Worm (Caenorhabditis elegans): ENCODE results near the gene pck-1.

Gene pck-1

ce11 chrIII:84372-84771, 18.3 kb upstream of the pck-1 start:
- TF ChIP-seq flt-1 (GFP tag; IDR thresholded peaks at IDR 0.05): no peak
- TF ChIP-seq tab-1 (GFP tag; IDR thresholded peaks at IDR 0.05): no peak

- TF ChIP-seq T22C8.4 (GFP tag; IDR thresholded peaks at IDR 0.05) (no peak), tab-1 (GFP tag; IDR thresholded peaks at IDR 0.05) (no peak), med-1 (GFP tag; optimal IDR thresholded peaks at IDR 0.05; ENCODE audit: insufficient read depth) (no peak), klf-2 (GFP tag; conservative IDR thresholded peaks at IDR 0.05) (no peak), ztf-29 (GFP tag; IDR thresholded peaks at IDR 0.05) (no peak), ref-1 (GFP tag; conservative IDR thresholded peaks at IDR 0.05) (no peak), ztf-23 (GFP tag; IDR thresholded peaks at IDR 0.05) (no peak), flt-1 (GFP tag; IDR thresholded peaks at IDR 0.05) (no peak), cog-1 (tag; optimal IDR thresholded peaks at IDR 0.05) (no peak)
Measured at ce11 chrIII:72078-72477, 6.0 kb upstream of the pck-1 start.

- no peak for TF ChIP-seq ztf-29 (GFP tag; IDR thresholded peaks at IDR 0.05)
- no peak for TF ChIP-seq flt-1 (GFP tag; IDR thresholded peaks at IDR 0.05)
- no peak for TF ChIP-seq med-1 (GFP tag; optimal IDR thresholded peaks at IDR 0.05; ENCODE audit: insufficient read depth)
- no peak for TF ChIP-seq klf-2 (GFP tag; conservative IDR thresholded peaks at IDR 0.05)
- TF ChIP-seq ref-1 (GFP tag; conservative IDR thresholded peaks at IDR 0.05): no peak
- no peak for TF ChIP-seq cog-1 (tag; optimal IDR thresholded peaks at IDR 0.05)
- TF ChIP-seq tab-1 (GFP tag; IDR thresholded peaks at IDR 0.05): no peak
Measured at ce11 chrIII:69652-70051, 3.6 kb upstream of the pck-1 start, which contains the start of gene spt-4. TSS of gene spt-4 (minus strand) at chrIII:69752.

- no peak for TF ChIP-seq ref-1 (GFP tag; conservative IDR thresholded peaks at IDR 0.05)
- no peak for TF ChIP-seq cog-1 (tag; optimal IDR thresholded peaks at IDR 0.05)
- TF ChIP-seq klf-2 (GFP tag; conservative IDR thresholded peaks at IDR 0.05): no peak
- no peak for TF ChIP-seq ztf-23 (GFP tag; IDR thresholded peaks at IDR 0.05)
- no peak for TF ChIP-seq flt-1 (GFP tag; IDR thresholded peaks at IDR 0.05)
- no peak for TF ChIP-seq ztf-29 (GFP tag; IDR thresholded peaks at IDR 0.05)
- no peak for TF ChIP-seq T22C8.4 (GFP tag; IDR thresholded peaks at IDR 0.05)
- no peak for TF ChIP-seq tab-1 (GFP tag; IDR thresholded peaks at IDR 0.05)
- TF ChIP-seq med-1 (GFP tag; optimal IDR thresholded peaks at IDR 0.05; ENCODE audit: insufficient read depth): no peak
Measured at ce11 chrIII:67025-67424, 965 bp upstream of the pck-1 start.

ce11 chrIII:65626-65937, 478 bp downstream of the pck-1 start:
- TF ChIP-seq klf-2 (GFP tag; conservative IDR thresholded peaks at IDR 0.05): no peak
- TF ChIP-seq tab-1 (GFP tag; IDR thresholded peaks at IDR 0.05): no peak
- TF ChIP-seq ref-1 (GFP tag; conservative IDR thresholded peaks at IDR 0.05): no peak
- TF ChIP-seq cog-1 (tag; optimal IDR thresholded peaks at IDR 0.05): no peak
- TF ChIP-seq flt-1 (GFP tag; IDR thresholded peaks at IDR 0.05): no peak
- TF ChIP-seq med-1 (GFP tag; optimal IDR thresholded peaks at IDR 0.05; ENCODE audit: insufficient read depth): no peak
- TF ChIP-seq ztf-23 (GFP tag; IDR thresholded peaks at IDR 0.05): no peak
- no peak for TF ChIP-seq T22C8.4 (GFP tag; IDR thresholded peaks at IDR 0.05)
- no peak for TF ChIP-seq ztf-29 (GFP tag; IDR thresholded peaks at IDR 0.05)

- TF ChIP-seq flt-1 (GFP tag; IDR thresholded peaks at IDR 0.05): no peak
- TF ChIP-seq ref-1 (GFP tag; conservative IDR thresholded peaks at IDR 0.05): no peak
- no peak for TF ChIP-seq ztf-23 (GFP tag; IDR thresholded peaks at IDR 0.05)
- no peak for TF ChIP-seq ztf-29 (GFP tag; IDR thresholded peaks at IDR 0.05)
- no peak for TF ChIP-seq med-1 (GFP tag; optimal IDR thresholded peaks at IDR 0.05; ENCODE audit: insufficient read depth)
- no peak for TF ChIP-seq klf-2 (GFP tag; conservative IDR thresholded peaks at IDR 0.05)
- TF ChIP-seq cog-1 (tag; optimal IDR thresholded peaks at IDR 0.05): no peak
- no peak for TF ChIP-seq T22C8.4 (GFP tag; IDR thresholded peaks at IDR 0.05)
- TF ChIP-seq tab-1 (GFP tag; IDR thresholded peaks at IDR 0.05): no peak
Measured at ce11 chrIII:64747-65625, 1.1 kb downstream of the pck-1 start.

ce11 chrIII:63584-64316, 2.3 kb downstream of the pck-1 start:
- TF ChIP-seq cog-1 (tag; optimal IDR thresholded peaks at IDR 0.05) (no peak), ztf-23 (GFP tag; IDR thresholded peaks at IDR 0.05) (no peak), ref-1 (GFP tag; conservative IDR thresholded peaks at IDR 0.05) (no peak), klf-2 (GFP tag; conservative IDR thresholded peaks at IDR 0.05) (no peak), T22C8.4 (GFP tag; IDR thresholded peaks at IDR 0.05) (no peak), ztf-29 (GFP tag; IDR thresholded peaks at IDR 0.05) (no peak), tab-1 (GFP tag; IDR thresholded peaks at IDR 0.05) (no peak), med-1 (GFP tag; optimal IDR thresholded peaks at IDR 0.05; ENCODE audit: insufficient read depth) (no peak), flt-1 (GFP tag; IDR thresholded peaks at IDR 0.05) (no peak)

ce11 chrIII:62383-62873, 3.6 kb downstream of the pck-1 start:
- no peak for TF ChIP-seq cog-1 (tag; optimal IDR thresholded peaks at IDR 0.05)
- TF ChIP-seq ztf-23 (GFP tag; IDR thresholded peaks at IDR 0.05): no peak
- no peak for TF ChIP-seq tab-1 (GFP tag; IDR thresholded peaks at IDR 0.05)
- no peak for TF ChIP-seq klf-2 (GFP tag; conservative IDR thresholded peaks at IDR 0.05)
- TF ChIP-seq flt-1 (GFP tag; IDR thresholded peaks at IDR 0.05): no peak
- TF ChIP-seq T22C8.4 (GFP tag; IDR thresholded peaks at IDR 0.05): no peak
- no peak for TF ChIP-seq med-1 (GFP tag; optimal IDR thresholded peaks at IDR 0.05; ENCODE audit: insufficient read depth)
- TF ChIP-seq ref-1 (GFP tag; conservative IDR thresholded peaks at IDR 0.05): no peak
- no peak for TF ChIP-seq ztf-29 (GFP tag; IDR thresholded peaks at IDR 0.05)

ce11 chrIII:61045-61444, 5.0 kb downstream of the pck-1 start, which contains the start of gene btb-5:
TSS of gene btb-5 (minus strand) at chrIII:61145.
- TF ChIP-seq flt-1 (GFP tag; IDR thresholded peaks at IDR 0.05): no peak
- no peak for TF ChIP-seq tab-1 (GFP tag; IDR thresholded peaks at IDR 0.05)
- no peak for TF ChIP-seq ztf-23 (GFP tag; IDR thresholded peaks at IDR 0.05)
- no peak for TF ChIP-seq cog-1 (tag; optimal IDR thresholded peaks at IDR 0.05)
- no peak for TF ChIP-seq T22C8.4 (GFP tag; IDR thresholded peaks at IDR 0.05)
- no peak for TF ChIP-seq klf-2 (GFP tag; conservative IDR thresholded peaks at IDR 0.05)
- TF ChIP-seq med-1 (GFP tag; optimal IDR thresholded peaks at IDR 0.05; ENCODE audit: insufficient read depth): no peak
- TF ChIP-seq ref-1 (GFP tag; conservative IDR thresholded peaks at IDR 0.05): no peak
- TF ChIP-seq ztf-29 (GFP tag; IDR thresholded peaks at IDR 0.05): no peak
